Fruit fly (Drosophila melanogaster) whole organism, embryonic: ENCODE results near the gene CG6656.

Experiments
- ATbp ChIP-seq: fragments of 200-800 bp; sonication (Bioruptor generic); optimal IDR thresholded peaks from 2 replicates; lab custom pipeline; 2017; ENCODE audit warnings: missing biosample characterization, mild to moderate bottlenecking, missing genetic modification characterization, missing genetic modification reagents
- Abd-B ChIP-seq: fragments of 200-800 bp; sonication (Bioruptor generic); optimal IDR thresholded peaks from 2 replicates; lab custom pipeline; 2018; ENCODE audit warnings: missing biosample characterization, mild to moderate bottlenecking, missing genetic modification characterization, moderate library complexity
- Atf3 ChIP-seq: fragments of 200-800 bp; sonication (Bioruptor generic); optimal IDR thresholded peaks from 3 replicates; lab custom pipeline; 2016; ENCODE audit warnings: missing biosample characterization, missing genetic modification characterization
- CG10959 ChIP-seq: fragments of 200-800 bp; sonication (Bioruptor generic); IDR thresholded peaks from 2 replicates; pipeline ENCODE4 v1.3.6; 2022; ENCODE audit warnings: missing biosample characterization, missing genetic modification characterization
- CG11560 ChIP-seq: fragments of 200-800 bp; sonication (Bioruptor generic); IDR thresholded peaks from 3 replicates; pipeline ENCODE4 v1.3.6; 2022; ENCODE audit warnings: missing biosample characterization, missing genetic modification characterization
- CG12769 ChIP-seq: fragments of 200-800 bp; sonication (Bioruptor generic); optimal IDR thresholded peaks from 2 replicates; lab custom pipeline; 2019; ENCODE audit warnings: missing biosample characterization, mild to moderate bottlenecking, missing genetic modification characterization, moderate library complexity
- CG13287 ChIP-seq: fragments of 200-800 bp; sonication (Bioruptor generic); IDR thresholded peaks from 2 replicates; pipeline ENCODE4 v1.3.6; 2022; ENCODE audit warnings: missing biosample characterization, missing genetic modification characterization; ENCODE audit not compliant: partially characterized antibody
- CG13894 ChIP-seq: fragments of 200-800 bp; sonication (Bioruptor generic); optimal IDR thresholded peaks from 3 replicates; lab custom pipeline; 2018; ENCODE audit warnings: missing biosample characterization, mild to moderate bottlenecking, missing genetic modification characterization, moderate library complexity
- CG14710 ChIP-seq: fragments of 200-800 bp; sonication (Bioruptor generic); optimal IDR thresholded peaks from 3 replicates; lab custom pipeline; 2019; ENCODE audit warnings: missing biosample characterization, mild to moderate bottlenecking, missing genetic modification characterization, moderate library complexity
- CG17359 ChIP-seq: fragments of 200-800 bp; sonication (Bioruptor generic); optimal IDR thresholded peaks from 3 replicates; lab custom pipeline; 2018; ENCODE audit warnings: missing biosample characterization, mild to moderate bottlenecking, missing genetic modification characterization, moderate library complexity
- CG17568 ChIP-seq: fragments of 200-800 bp; sonication (Bioruptor generic); optimal IDR thresholded peaks from 2 replicates; lab custom pipeline; 2018; ENCODE audit warnings: missing biosample characterization, mild to moderate bottlenecking, missing genetic modification characterization, moderate library complexity
- CG17612 ChIP-seq: fragments of 200-800 bp; sonication (Bioruptor generic); IDR thresholded peaks from 2 replicates; pipeline ENCODE4 v1.3.6; 2022; ENCODE audit warnings: missing biosample characterization, missing genetic modification characterization
- CG1792 ChIP-seq: fragments of 200-800 bp; sonication (Bioruptor generic); optimal IDR thresholded peaks from 2 replicates; lab custom pipeline; 2016; ENCODE audit warnings: missing biosample characterization, missing genetic modification characterization
- CG30020 ChIP-seq: fragments of 200-800 bp; optimal IDR thresholded peaks from 2 replicates; lab custom pipeline; 2019; ENCODE audit warnings: missing biosample characterization, mild to moderate bottlenecking, missing genetic modification characterization, moderate library complexity
- CG31388 ChIP-seq: fragments of 200-800 bp; sonication (Bioruptor generic); optimal IDR thresholded peaks from 2 replicates; lab custom pipeline; 2016; ENCODE audit warnings: missing biosample characterization, missing genetic modification characterization
- CG32532 ChIP-seq: fragments of 200-800 bp; sonication (Bioruptor generic); IDR thresholded peaks from 2 replicates; pipeline ENCODE4 v1.3.6; 2022; ENCODE audit warnings: missing biosample characterization, missing genetic modification characterization
- CG32767 ChIP-seq: fragments of 200-800 bp; sonication (Bioruptor generic); IDR thresholded peaks from 2 replicates; pipeline ENCODE4 v1.3.6; 2022; ENCODE audit warnings: missing biosample characterization, missing genetic modification characterization
- CG32772 ChIP-seq: fragments of 200-800 bp; sonication (Bioruptor generic); IDR thresholded peaks from 2 replicates; pipeline ENCODE4 v1.3.6; 2022; ENCODE audit warnings: missing biosample characterization, missing genetic modification characterization
- CG3847 ChIP-seq: fragments of 200-800 bp; sonication (Bioruptor generic); IDR thresholded peaks from 2 replicates; pipeline ENCODE4 v1.3.6; 2022; ENCODE audit warnings: missing biosample characterization, missing genetic modification characterization
- CG3995 ChIP-seq: fragments of 200-800 bp; sonication (Bioruptor generic); optimal IDR thresholded peaks from 3 replicates; lab custom pipeline; 2016; ENCODE audit warnings: missing biosample characterization, missing genetic modification characterization
- CG42726 ChIP-seq: fragments of 200-800 bp; sonication (Bioruptor generic); IDR thresholded peaks from 2 replicates; pipeline ENCODE4 v1.3.6; 2022; ENCODE audit warnings: missing biosample characterization, missing genetic modification characterization; ENCODE audit not compliant: partially characterized antibody
- CG43689 ChIP-seq: fragments of 200-800 bp; sonication (Bioruptor generic); IDR thresholded peaks from 2 replicates; pipeline ENCODE4 v1.3.6; 2022; ENCODE audit warnings: missing biosample characterization, missing genetic modification characterization
- CG6654 ChIP-seq: fragments of 200-800 bp; sonication (Bioruptor generic); optimal IDR thresholded peaks from 2 replicates; lab custom pipeline; 2017; ENCODE audit warnings: missing biosample characterization, mild to moderate bottlenecking, missing genetic modification characterization
- CG9609 ChIP-seq: fragments of 200-800 bp; sonication (Bioruptor generic); optimal IDR thresholded peaks from 3 replicates; lab custom pipeline; 2016; ENCODE audit warnings: missing biosample characterization, missing genetic modification characterization
- CTCF ChIP-seq: fragments of 200-800 bp; sonication (Bioruptor generic); optimal IDR thresholded peaks from 2 replicates; lab custom pipeline; 2017; ENCODE audit warnings: missing biosample characterization, mild to moderate bottlenecking, missing genetic modification characterization, moderate library complexity
- CrebB ChIP-seq: fragments of 200-800 bp; sonication (Bioruptor generic); optimal IDR thresholded peaks from 3 replicates; lab custom pipeline; 2018; ENCODE audit warnings: missing biosample characterization, mild to moderate bottlenecking, missing genetic modification characterization
- E2f2 ChIP-seq: fragments of 200-800 bp; sonication (Bioruptor generic); IDR thresholded peaks from 2 replicates; pipeline ENCODE4 v1.3.6; 2022; ENCODE audit warnings: missing biosample characterization, missing genetic modification characterization
- Ets65A ChIP-seq: fragments of 200-800 bp; sonication (Bioruptor generic); peaks from one replicate; lab custom pipeline; 2016; ENCODE audit warnings: missing biosample characterization, missing genetic modification characterization
- Fer2 ChIP-seq: fragments of 200-800 bp; sonication (Bioruptor generic); optimal IDR thresholded peaks from 2 replicates; lab custom pipeline; 2018; ENCODE audit warnings: missing biosample characterization, mild to moderate bottlenecking, missing genetic modification characterization, moderate library complexity
- H2.0 ChIP-seq: fragments of 200-800 bp; sonication (Bioruptor generic); IDR thresholded peaks from 2 replicates; pipeline ENCODE4 v1.3.6; 2022; ENCODE audit warnings: missing biosample characterization, missing genetic modification characterization
- HLH4C ChIP-seq: fragments of 200-800 bp; sonication (Bioruptor generic); IDR thresholded peaks from 3 replicates; pipeline ENCODE4 v1.3.6; 2022; ENCODE audit warnings: missing biosample characterization, missing genetic modification characterization; ENCODE audit not compliant: partially characterized antibody
- HLHmδ ChIP-seq: fragments of 200-800 bp; sonication (Bioruptor generic); optimal IDR thresholded peaks from 2 replicates; lab custom pipeline; 2018; ENCODE audit warnings: missing biosample characterization, mild to moderate bottlenecking, missing genetic modification characterization, moderate library complexity
- Hr51 ChIP-seq, 2 experiments: fragments of 200-800 bp; sonication (Bioruptor generic); optimal IDR thresholded peaks; 2 replicates in 1 of 2; 3 replicates in 1 of 2; lab custom pipeline; 2016 to 2018; ENCODE audit warnings: missing biosample characterization in 2 of 2, missing genetic modification characterization in 2 of 2, mild to moderate bottlenecking in 1 of 2, moderate library complexity in 1 of 2
- NC2α ChIP-seq: fragments of 200-800 bp; sonication (Bioruptor generic); optimal IDR thresholded peaks from 2 replicates; lab custom pipeline; 2016; ENCODE audit warnings: missing biosample characterization, missing genetic modification characterization
- Ravus ChIP-seq: fragments of 200-800 bp; sonication (Bioruptor generic); IDR thresholded peaks from 2 replicates; pipeline ENCODE4 v1.3.6; 2022; ENCODE audit warnings: missing biosample characterization, missing genetic modification characterization
- YL-1 ChIP-seq: fragments of 200-800 bp; sonication (Bioruptor generic); optimal IDR thresholded peaks from 3 replicates; lab custom pipeline; 2017; ENCODE audit warnings: missing biosample characterization, mild to moderate bottlenecking, missing genetic modification characterization
- abd-A ChIP-seq: fragments of 200-800 bp; sonication (Bioruptor generic); optimal IDR thresholded peaks from 3 replicates; lab custom pipeline; 2019; ENCODE audit warnings: missing biosample characterization, mild to moderate bottlenecking, missing genetic modification characterization, moderate library complexity
- al ChIP-seq: fragments of 200-800 bp; sonication (Bioruptor generic); IDR thresholded peaks from 2 replicates; pipeline ENCODE4 v1.3.6; 2022; ENCODE audit warnings: missing biosample characterization, missing genetic modification characterization
- ase ChIP-seq: fragments of 200-800 bp; sonication (Bioruptor generic); IDR thresholded peaks from 3 replicates; pipeline ENCODE4 v1.3.6; 2022; ENCODE audit warnings: missing biosample characterization, missing genetic modification characterization
- dmrt11E ChIP-seq: fragments of 200-800 bp; sonication (Bioruptor generic); optimal IDR thresholded peaks from 3 replicates; lab custom pipeline; 2018; ENCODE audit warnings: missing biosample characterization, mild to moderate bottlenecking, missing genetic modification characterization, moderate library complexity
- emc ChIP-seq: fragments of 200-800 bp; sonication (Bioruptor generic); optimal IDR thresholded peaks from 2 replicates; lab custom pipeline; 2016; ENCODE audit warnings: missing biosample characterization, missing genetic modification characterization
- h ChIP-seq: fragments of >200 bp; optimal IDR thresholded peaks from 2 replicates; lab custom pipeline; 2017
- hkb ChIP-seq, 2 experiments: fragments of 200-800 bp in 1 of 2; fragments of >200 bp in 1 of 2; sonication (Bioruptor generic) in 1 of 2; IDR thresholded peaks in 1 of 2; optimal IDR thresholded peaks in 1 of 2; 2 replicates each; pipeline versions ENCODE4 v1.3.6 to Lab custom; 2017 to 2022; ENCODE audit warnings: missing biosample characterization in 1 of 2, missing genetic modification characterization in 1 of 2
- knrl ChIP-seq: fragments of 200-800 bp; sonication (Bioruptor generic); IDR thresholded peaks from 3 replicates; pipeline ENCODE4 v1.3.6; 2022; ENCODE audit warnings: missing biosample characterization, missing genetic modification characterization; ENCODE audit not compliant: partially characterized antibody
- lbe ChIP-seq: fragments of 200-800 bp; sonication (Bioruptor generic); optimal IDR thresholded peaks from 2 replicates; lab custom pipeline; 2016; ENCODE audit warnings: missing biosample characterization, mild to moderate bottlenecking, missing genetic modification characterization
- onecut ChIP-seq: fragments of 200-800 bp; sonication (Bioruptor generic); IDR thresholded peaks from 2 replicates; pipeline ENCODE4 v1.3.6; 2022; ENCODE audit warnings: missing biosample characterization, missing genetic modification characterization
- otp ChIP-seq: fragments of 200-800 bp; sonication (Bioruptor generic); IDR thresholded peaks from 3 replicates; pipeline ENCODE4, ENCODE4 v1.3.6; 2022; ENCODE audit warnings: missing biosample characterization, missing genetic modification characterization
- pum ChIP-seq: fragments of 200-800 bp; sonication (Bioruptor generic); optimal IDR thresholded peaks from 2 replicates; lab custom pipeline; 2016; ENCODE audit warnings: missing biosample characterization, missing genetic modification characterization
- pzg ChIP-seq: fragments of 200-800 bp; sonication (Bioruptor generic); optimal IDR thresholded peaks from 3 replicates; lab custom pipeline; 2018; ENCODE audit warnings: missing biosample characterization, mild to moderate bottlenecking, missing genetic modification characterization, moderate library complexity
- rib ChIP-seq: fragments of 200-800 bp; sonication (Bioruptor generic); IDR thresholded peaks from 2 replicates; pipeline ENCODE4 v1.3.6; 2022; ENCODE audit warnings: missing biosample characterization, missing genetic modification characterization
- sens-2 ChIP-seq: fragments of 200-800 bp; sonication (Bioruptor generic); IDR thresholded peaks from 2 replicates; pipeline ENCODE4 v1.3.6; 2022; ENCODE audit warnings: missing biosample characterization, missing genetic modification characterization

CG6656 gene

DNA sequence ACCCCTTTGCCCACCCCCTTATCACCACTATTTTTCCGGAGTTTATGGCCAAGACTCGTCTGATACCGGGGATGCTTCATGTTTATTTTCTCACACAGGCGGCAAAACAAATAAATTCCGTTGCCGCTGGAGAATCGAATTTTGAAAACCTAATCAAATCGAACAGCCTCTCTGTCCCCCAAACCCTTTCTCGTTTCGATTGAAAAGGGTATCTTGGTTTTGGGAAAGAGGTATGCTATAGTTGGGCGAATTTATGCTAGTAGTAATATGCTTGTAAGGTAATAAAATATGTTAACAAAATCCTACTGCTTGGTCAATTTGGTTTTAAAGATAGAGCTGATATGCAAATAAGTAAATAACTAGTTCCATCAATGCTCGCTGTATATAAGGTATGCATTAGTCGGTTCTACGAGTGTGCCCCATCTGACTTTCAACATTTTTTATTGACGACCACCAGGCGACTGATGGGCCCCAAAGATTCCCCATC, 47.0 kb upstream of the CG6656 start (continued):
- TF ChIP-seq abd-A (tag; lab: Kevin White, UChicago) = peak; percentile 74
- no peak for TF ChIP-seq YL-1 (GFP tag; lab: Kevin White, UChicago)
- peak; percentile 65 for TF ChIP-seq CG17359
- TF ChIP-seq E2f2 (GFP tag; lab: Robert Waterston, UW) = peak; percentile 35; the same call in 1 of the 2 replicates
- TF ChIP-seq CG31388 (GFP tag; lab: Kevin White, UChicago) = no peak
- TF ChIP-seq Abd-B (GFP tag; lab: Kevin White, UChicago) = peak; percentile 82
- peak; percentile 0 for TF ChIP-seq CTCF
- no peak for TF ChIP-seq CG3995 (GFP tag; lab: Kevin White, UChicago)
- TF ChIP-seq CG30020 (tag; lab: Kevin White, UChicago) = peak; percentile 23
- TF ChIP-seq ATbp (GFP tag; lab: Kevin White, UChicago) = peak; percentile 74
- TF ChIP-seq sens-2 (GFP tag; lab: Robert Waterston, UW) = peak; percentile 46; the same call in 1 of the 2 replicates
- peak; percentile 93 for TF ChIP-seq Ets65A (GFP tag; lab: Kevin White, UChicago)
- no peak for TF ChIP-seq CG17568 (GFP tag; lab: Kevin White, UChicago)
- TF ChIP-seq rib (GFP tag; lab: Robert Waterston, UW) = no peak
- TF ChIP-seq NC2α (GFP tag; lab: Kevin White, UChicago) = peak; percentile 77
- TF ChIP-seq Ravus (GFP tag; lab: Robert Waterston, UW) = no peak
- no peak for TF ChIP-seq CG13287 (GFP tag; lab: Robert Waterston, UW)
- TF ChIP-seq pzg (GFP tag; lab: Kevin White, UChicago) = no peak
- peak; percentile 40 for TF ChIP-seq CG12769 (tag; lab: Kevin White, UChicago)
- TF ChIP-seq CG43689 (GFP tag; lab: Robert Waterston, UW) = no peak
- TF ChIP-seq emc (GFP tag; lab: Kevin White, UChicago) = no peak
- no peak for TF ChIP-seq hkb (optimal IDR thresholded peaks at IDR 0.05; lab: Kevin White, UChicago)
- peak; percentile 67 for TF ChIP-seq hkb (GFP tag; IDR thresholded peaks at IDR 0.05; lab: Robert Waterston, UW)
- peak; percentile 21 for TF ChIP-seq onecut
- TF ChIP-seq Fer2 (tag; lab: Kevin White, UChicago) = no peak
- TF ChIP-seq CG13894 (tag; lab: Kevin White, UChicago) = no peak
- no peak for TF ChIP-seq CG32532 (GFP tag; lab: Robert Waterston, UW)
- no peak for TF ChIP-seq CG42726 (GFP tag; lab: Robert Waterston, UW)
- TF ChIP-seq CrebB (tag; lab: Kevin White, UChicago) = peak; percentile 29
- TF ChIP-seq CG1792 (GFP tag; lab: Kevin White, UChicago) = peak; percentile 46
- peak; percentile 61 for TF ChIP-seq CG32767 (GFP tag; lab: Robert Waterston, UW)
- TF ChIP-seq Atf3 (GFP tag; lab: Kevin White, UChicago) = peak; percentile 81
- TF ChIP-seq CG32772 (GFP tag; lab: Robert Waterston, UW) = peak; percentile 87
- peak; percentile 78 for TF ChIP-seq CG9609 (GFP tag; lab: Kevin White, UChicago)
- TF ChIP-seq otp (GFP tag; lab: Robert Waterston, UW) = peak; percentile 88
- peak; percentile 23; the same call in 1 of the 3 replicates for TF ChIP-seq ase (GFP tag; lab: Robert Waterston, UW)
- TF ChIP-seq HLHmδ (GFP tag; lab: Kevin White, UChicago) = no peak
- no peak for TF ChIP-seq CG17612 (GFP tag; lab: Robert Waterston, UW)
- peak; percentile 81 for TF ChIP-seq pum (GFP tag; lab: Kevin White, UChicago)
- peak; percentile 84 for TF ChIP-seq CG10959
- peak; percentile 78 for TF ChIP-seq H2.0 (GFP tag; lab: Robert Waterston, UW)
- TF ChIP-seq CG11560 (tag; lab: Robert Waterston, UW) = no peak
- no peak for TF ChIP-seq h (lab: Kevin White, UChicago)
- no peak for TF ChIP-seq knrl (GFP tag; lab: Robert Waterston, UW)
- TF ChIP-seq CG3847 (GFP tag; lab: Robert Waterston, UW) = peak; percentile 63
- peak; percentile 72 for TF ChIP-seq HLH4C (GFP tag; lab: Robert Waterston, UW)
- TF ChIP-seq Hr51 (GFP tag; optimal IDR thresholded peaks at IDR 0.05; lab: Kevin White, UChicago) = peak in 1 of 2 experiments; percentile 1
- TF ChIP-seq lbe (GFP tag; lab: Kevin White, UChicago) = no peak
- TF ChIP-seq CG14710 (tag; lab: Kevin White, UChicago) = peak; percentile 77
- no peak for TF ChIP-seq al (GFP tag; lab: Robert Waterston, UW)
- peak; percentile 12 for TF ChIP-seq CG6654 (GFP tag; lab: Kevin White, UChicago)
- TF ChIP-seq dmrt11E (tag; lab: Kevin White, UChicago) = peak; percentile 95
